Fruit fly (Drosophila melanogaster): ENCODE results near the gene rtet.

rtet gene

dm6 chr3R:21078211-21078610 lies 30.0 kb upstream of the rtet start (continued):
- TF ChIP-seq Oli (tag; optimal IDR thresholded peaks at IDR 0.05) (no peak), CG17361 (GFP tag; IDR thresholded peaks at IDR 0.05) (no peak), ci (GFP tag; IDR thresholded peaks at IDR 0.05) (no peak), lab (GFP tag; optimal IDR thresholded peaks at IDR 0.05) (peak; percentile 11), crol (GFP tag; IDR thresholded peaks at IDR 0.05) (peak; percentile 78; the same call in 1 of the 2 replicates), Hey (tag; optimal IDR thresholded peaks at IDR 0.05) (peak; percentile 67), Med (GFP tag) (peak; percentile 38), Doc2 (GFP tag; IDR thresholded peaks at IDR 0.05) (no peak), D19B (GFP tag; optimal IDR thresholded peaks at IDR 0.05) (no peak)

DNA sequence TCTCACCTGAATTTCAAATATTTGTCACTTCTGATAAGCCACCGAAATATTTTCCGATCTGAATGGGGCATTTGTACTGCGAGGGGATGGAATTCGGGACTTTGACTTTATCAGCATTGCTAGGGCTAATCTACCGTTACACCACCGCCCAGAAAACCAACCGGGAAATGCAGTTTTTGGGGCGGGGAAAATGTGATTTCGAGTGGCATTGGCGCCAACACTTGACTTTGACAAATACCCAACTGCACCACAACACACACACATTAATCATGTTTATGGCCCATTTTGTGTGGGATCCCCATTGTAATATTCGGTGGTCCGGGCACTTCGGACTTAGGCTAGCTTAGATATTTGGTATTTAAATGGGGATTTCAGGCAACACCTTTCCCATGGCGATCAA lies 29.3 kb upstream of the rtet start:
- TF ChIP-seq gce (GFP tag; IDR thresholded peaks at IDR 0.05), result no peak
- TF ChIP-seq az2 (GFP tag; optimal IDR thresholded peaks at IDR 0.05), result no peak
- no peak for TF ChIP-seq hth (optimal IDR thresholded peaks at IDR 0.05)
- peak; percentile 45; the same call in 1 of the 2 replicates for TF ChIP-seq sens-2 (GFP tag; IDR thresholded peaks at IDR 0.05)
- TF ChIP-seq Lpt (GFP tag; optimal IDR thresholded peaks at IDR 0.05), result no peak
- TF ChIP-seq CG15073 (GFP tag; optimal IDR thresholded peaks at IDR 0.05), result no peak
- TF ChIP-seq CG3995 (GFP tag; optimal IDR thresholded peaks at IDR 0.05), result no peak
- peak; percentile 32 for TF ChIP-seq lab (GFP tag; optimal IDR thresholded peaks at IDR 0.05)
- TF ChIP-seq eyg (GFP tag; optimal IDR thresholded peaks at IDR 0.05), result no peak
- peak; percentile 40 for TF ChIP-seq sens (GFP tag)
- no peak for TF ChIP-seq Sox102F (GFP tag; optimal IDR thresholded peaks at IDR 0.05)
- peak; percentile 43 for TF ChIP-seq Med (GFP tag)
- TF ChIP-seq Aef1 (GFP tag; IDR thresholded peaks at IDR 0.05), result no peak
- TF ChIP-seq cato (GFP tag; optimal IDR thresholded peaks at IDR 0.05; ENCODE audit: borderline replicate concordance), result no peak
- TF ChIP-seq org-1 (GFP tag; optimal IDR thresholded peaks at IDR 0.05), result no peak
- no peak for TF ChIP-seq Max (GFP tag; optimal IDR thresholded peaks at IDR 0.05)
- TF ChIP-seq CG8944 (GFP tag; optimal IDR thresholded peaks at IDR 0.05), result no peak
- TF ChIP-seq Dfd (GFP tag; optimal IDR thresholded peaks at IDR 0.05), result no peak
- no peak for TF ChIP-seq gt (GFP tag; IDR thresholded peaks at IDR 0.05)
- no peak for TF ChIP-seq repo (GFP tag; optimal IDR thresholded peaks at IDR 0.05)
- TF ChIP-seq Ets65A (GFP tag), result no peak
- TF ChIP-seq vnd (GFP tag; IDR thresholded peaks at IDR 0.05; ENCODE audit: partially characterized antibody), result peak; percentile 56
- no peak for TF ChIP-seq ato (GFP tag; IDR thresholded peaks at IDR 0.05; ENCODE audit: partially characterized antibody)
- no peak for TF ChIP-seq CG17829 (tag; optimal IDR thresholded peaks at IDR 0.05)
- TF ChIP-seq CG4360 (GFP tag; IDR thresholded peaks at IDR 0.05), result no peak
- TF ChIP-seq CG17359 (tag; optimal IDR thresholded peaks at IDR 0.05), result no peak
- TF ChIP-seq NK7.1 (GFP tag; optimal IDR thresholded peaks at IDR 0.05), result no peak
- no peak for TF ChIP-seq CG6813 (GFP tag; optimal IDR thresholded peaks at IDR 0.05)
- peak; percentile 60 for TF ChIP-seq sd (tag; optimal IDR thresholded peaks at IDR 0.05)
- no peak for TF ChIP-seq CG4730 (GFP tag; IDR thresholded peaks at IDR 0.05)
- TF ChIP-seq Sry-β (GFP tag; optimal IDR thresholded peaks at IDR 0.05), result no peak
- TF ChIP-seq YL-1 (GFP tag; optimal IDR thresholded peaks at IDR 0.05), result no peak
- no peak for TF ChIP-seq CG14710 (tag; optimal IDR thresholded peaks at IDR 0.05)
- TF ChIP-seq CG6689 (GFP tag; IDR thresholded peaks at IDR 0.05), result no peak
- TF ChIP-seq Abd-B (GFP tag; optimal IDR thresholded peaks at IDR 0.05), result no peak
- 0 out of 2 replicates have a peak, but pooled peaks have one; percentile 21 for TF ChIP-seq crol (GFP tag; IDR thresholded peaks at IDR 0.05)
- no peak for TF ChIP-seq CG3163 (GFP tag; optimal IDR thresholded peaks at IDR 0.05)
- no peak for TF ChIP-seq usp (GFP tag; optimal IDR thresholded peaks at IDR 0.05)
- TF ChIP-seq CkIIα-i1 (GFP tag; IDR thresholded peaks at IDR 0.05), result no peak
- no peak for TF ChIP-seq CG6791 (GFP tag; IDR thresholded peaks at IDR 0.05; ENCODE audit: partially characterized antibody)
- peak in 1 of 2 experiments; percentile 47 for TF ChIP-seq Pdp1 (GFP tag; optimal IDR thresholded peaks at IDR 0.05)
- TF ChIP-seq CG17328 (GFP tag; IDR thresholded peaks at IDR 0.05), result no peak
- no peak for TF ChIP-seq CG6765 (GFP tag; optimal IDR thresholded peaks at IDR 0.05)
- TF ChIP-seq Mad (GFP tag; optimal IDR thresholded peaks at IDR 0.05), result no peak
- no peak for TF ChIP-seq CG4328 (GFP tag; optimal IDR thresholded peaks at IDR 0.05)
